Worm (Caenorhabditis elegans) whole organism, L3 larva: ENCODE results near the gene scl-14.
A peak's percentile ranks its signal among the peaks of the same experiment; 100 is the strongest.

Source experiments
- R02D3.7 ChIP-seq: fragments of 150-350 bp; optimal IDR thresholded peaks from 2 replicates; lab custom pipeline; 2014; ENCODE audit warnings: missing biosample characterization, missing genetic modification characterization
- ZK546.5 ChIP-seq: sonication (generic microtip); optimal IDR thresholded peaks from 2 replicates; lab custom pipeline; 2017; ENCODE audit warnings: missing biosample characterization, missing genetic modification characterization
- aly-2 ChIP-seq: fragments of 150-350 bp; optimal IDR thresholded peaks from 2 replicates; lab custom pipeline; 2014; ENCODE audit warnings: missing biosample characterization, missing genetic modification characterization
- ceh-16 ChIP-seq: sonication (generic microtip); optimal IDR thresholded peaks from 2 replicates; lab custom pipeline; 2017; ENCODE audit warnings: missing biosample characterization, missing genetic modification characterization
- ceh-9 ChIP-seq: sonication (generic microtip); optimal IDR thresholded peaks from 2 replicates; lab custom pipeline; 2018; ENCODE audit warnings: missing biosample characterization, missing genetic modification characterization
- daf-12 ChIP-seq: fragments of 150-350 bp; optimal IDR thresholded peaks from 2 replicates; lab custom pipeline; 2014; ENCODE audit warnings: missing biosample characterization, missing genetic modification reagents, missing genetic modification characterization
- egl-27 ChIP-seq: sonication (generic microtip); optimal IDR thresholded peaks from 4 replicates; lab custom pipeline; 2017; ENCODE audit warnings: missing biosample characterization, missing genetic modification reagents, missing genetic modification characterization
- egl-5 ChIP-seq: fragments of 150-350 bp; optimal IDR thresholded peaks from 2 replicates; lab custom pipeline; 2017; ENCODE audit warnings: missing biosample characterization, missing genetic modification reagents, missing genetic modification characterization, inconsistent platforms
- elt-1 ChIP-seq: fragments of 150-350 bp; optimal IDR thresholded peaks from 2 replicates; lab custom pipeline; 2014; ENCODE audit warnings: missing biosample characterization, missing genetic modification characterization
- elt-3 ChIP-seq, 3 experiments: fragments of 150-350 bp in 1 of 3; sonication (generic microtip) in 2 of 3; optimal IDR thresholded peaks; 2 replicates in 2 of 3; 4 replicates in 1 of 3; lab custom pipeline; 2014 to 2017; ENCODE audit warnings: missing biosample characterization in 3 of 3, missing genetic modification characterization in 3 of 3
- eor-1 ChIP-seq, 2 experiments: fragments of 150-350 bp; optimal IDR thresholded peaks; 2 replicates each; lab custom pipeline; 2014 to 2018; ENCODE audit warnings: missing biosample characterization in 2 of 2, missing genetic modification characterization in 2 of 2
- fkh-10 ChIP-seq: sonication (generic microtip); optimal IDR thresholded peaks from 2 replicates; lab custom pipeline; 2017; ENCODE audit warnings: missing biosample characterization, missing genetic modification reagents, missing genetic modification characterization
- fkh-2 ChIP-seq: fragments of 150-350 bp; optimal IDR thresholded peaks from 2 replicates; lab custom pipeline; 2014; ENCODE audit warnings: missing biosample characterization, missing genetic modification reagents, missing genetic modification characterization
- fos-1 ChIP-seq: fragments of 150-350 bp; optimal IDR thresholded peaks from 2 replicates; lab custom pipeline; 2014; ENCODE audit warnings: missing biosample characterization, missing genetic modification characterization
- jun-1 ChIP-seq: fragments of 150-350 bp; optimal IDR thresholded peaks from 2 replicates; lab custom pipeline; 2014; ENCODE audit warnings: missing biosample characterization, missing genetic modification reagents, missing genetic modification characterization
- lin-15B ChIP-seq: fragments of 150-350 bp; optimal IDR thresholded peaks from 2 replicates; lab custom pipeline; 2014; ENCODE audit warnings: missing biosample characterization, missing genetic modification characterization
- lin-39 ChIP-seq: fragments of 150-350 bp; optimal IDR thresholded peaks from 2 replicates; lab custom pipeline; 2018; ENCODE audit warnings: missing biosample characterization, missing genetic modification reagents, missing genetic modification characterization
- lsy-12 ChIP-seq: sonication (generic microtip); optimal IDR thresholded peaks from 2 replicates; lab custom pipeline; 2016; ENCODE audit warnings: mild to moderate bottlenecking, missing genetic modification characterization, missing compliant biosample characterization
- mdl-1 ChIP-seq: fragments of 150-350 bp; optimal IDR thresholded peaks from 2 replicates; lab custom pipeline; 2014; ENCODE audit warnings: missing biosample characterization, missing genetic modification characterization
- mml-1 ChIP-seq: fragments of 150-350 bp; sonication (generic microtip); optimal IDR thresholded peaks from 3 replicates; lab custom pipeline; 2014; ENCODE audit warnings: missing biosample characterization, missing genetic modification characterization
- nfya-1 ChIP-seq: sonication (generic microtip); optimal IDR thresholded peaks from 2 replicates; lab custom pipeline; 2017; ENCODE audit warnings: missing genetic modification characterization, mild to moderate bottlenecking, missing compliant biosample characterization, antibody characterized with exemption, moderate library complexity; ENCODE audit not compliant: insufficient read depth
- nhr-11 ChIP-seq: fragments of 150-350 bp; optimal IDR thresholded peaks from 2 replicates; lab custom pipeline; 2014; ENCODE audit warnings: missing biosample characterization, missing genetic modification characterization
- nhr-12 ChIP-seq: fragments of 150-350 bp; optimal IDR thresholded peaks from 2 replicates; lab custom pipeline; 2014; ENCODE audit warnings: missing biosample characterization, missing genetic modification characterization
- nhr-237 ChIP-seq: fragments of 150-350 bp; optimal IDR thresholded peaks from 2 replicates; lab custom pipeline; 2014; ENCODE audit warnings: missing biosample characterization, missing genetic modification characterization
- nhr-25 ChIP-seq: sonication (generic microtip); optimal IDR thresholded peaks from 2 replicates; lab custom pipeline; 2017; ENCODE audit warnings: missing biosample characterization, missing genetic modification characterization
- nhr-76 ChIP-seq: fragments of 150-350 bp; sonication (generic microtip); optimal IDR thresholded peaks from 5 replicates; lab custom pipeline; 2014; ENCODE audit warnings: missing biosample characterization, missing genetic modification characterization
- nhr-77 ChIP-seq: fragments of 150-350 bp; optimal IDR thresholded peaks from 2 replicates; lab custom pipeline; 2014; ENCODE audit warnings: missing biosample characterization, missing genetic modification characterization
- pha-4 ChIP-seq: fragments of 150-350 bp; optimal IDR thresholded peaks from 2 replicates; lab custom pipeline; 2014; ENCODE audit warnings: missing biosample characterization, missing genetic modification reagents, missing genetic modification characterization
- pqm-1 ChIP-seq: fragments of 150-350 bp; optimal IDR thresholded peaks from 2 replicates; lab custom pipeline; 2017; ENCODE audit warnings: missing biosample characterization, missing genetic modification characterization, inconsistent platforms
- sea-2 ChIP-seq: fragments of 150-350 bp; sonication (generic microtip); optimal IDR thresholded peaks from 4 replicates; lab custom pipeline; 2014; ENCODE audit warnings: missing biosample characterization, missing genetic modification reagents, missing genetic modification characterization
- snpc-4 ChIP-seq: fragments of 150-350 bp; optimal IDR thresholded peaks from 2 replicates; lab custom pipeline; 2014; ENCODE audit warnings: missing biosample characterization, missing genetic modification characterization
- ztf-4 ChIP-seq: fragments of 150-350 bp; optimal IDR thresholded peaks from 2 replicates; lab custom pipeline; 2014; ENCODE audit warnings: missing biosample characterization, missing genetic modification characterization

Gene scl-14

DNA sequence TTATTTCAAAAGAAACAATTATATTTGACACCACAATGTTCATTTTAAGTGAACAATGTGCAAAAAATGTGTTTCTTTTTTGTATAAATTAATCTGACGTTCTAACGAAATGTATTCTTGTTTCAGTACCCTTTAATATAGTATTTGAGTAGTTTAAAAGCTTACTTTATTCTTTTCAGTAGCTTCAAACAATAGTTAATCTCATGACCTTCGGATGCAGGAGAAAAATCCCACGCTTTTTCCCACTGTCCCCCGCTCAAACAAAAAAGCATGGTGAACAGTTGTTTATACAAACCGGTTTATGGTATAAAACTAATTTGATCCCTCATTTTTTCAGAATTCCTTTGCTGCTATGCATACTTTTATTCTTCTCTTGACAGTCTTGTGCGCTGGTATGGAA lies at the start of gene scl-14:
TSS of gene scl-14 (plus strand) at position 301 of the 400 bp plus-strand sequence.
- TF ChIP-seq lsy-12 (tag; lab: Kevin White, UChicago), result no peak
- no peak for TF ChIP-seq pha-4 (tag; lab: Kevin White, UChicago)
- TF ChIP-seq lin-15B (tag; lab: Kevin White, UChicago), result no peak

- no peak for TF ChIP-seq snpc-4
- TF ChIP-seq ztf-4 (tag; lab: Kevin White, UChicago), result no peak
- TF ChIP-seq, all 47 proteins: peak for 0
Observed at ce11 chrIV:13116679-13117078, 48.6 kb upstream of the scl-14 start.

ce11 chrIV:13118794-13119193 lies 46.5 kb upstream of the scl-14 start, which contains the start of gene unc-30:
TSS of gene unc-30 (plus strand) at chrIV:13118977.
- TF ChIP-seq nfya-1 (tag; lab: Kevin White, UChicago), result peak; percentile 58
- TF ChIP-seq fos-1, result no peak
- peak; percentile 34 for TF ChIP-seq lin-39 (tag; lab: Kevin White, UChicago)

DNA sequence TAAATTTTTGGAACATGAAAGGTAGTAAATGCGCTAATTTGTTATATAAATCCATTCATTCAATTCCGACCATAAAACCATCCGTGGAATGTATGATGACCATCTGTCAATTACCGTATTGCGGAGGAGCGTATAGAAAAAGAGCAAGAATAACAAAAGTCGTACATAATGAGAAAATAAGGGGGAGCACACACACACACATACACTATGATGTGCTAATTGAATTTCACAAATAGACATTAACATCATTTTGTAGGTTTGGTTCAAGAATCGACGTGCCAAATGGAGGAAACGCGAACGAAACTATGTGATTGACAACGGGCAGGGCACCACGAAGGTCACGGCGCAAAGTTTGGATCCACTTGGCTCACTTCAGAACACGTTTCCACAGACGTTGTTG lies 43.9 kb upstream of the scl-14 start:
- TF ChIP-seq R02D3.7 (tag; lab: Kevin White, UChicago) (no peak), elt-3 (tag; optimal IDR thresholded peaks at IDR 0.05; lab: Kevin White, UChicago) (no peak), lin-39 (tag; lab: Kevin White, UChicago) (no peak), elt-1 (tag; lab: Kevin White, UChicago) (no peak), nhr-12 (tag; lab: Kevin White, UChicago) (no peak), lin-15B (tag; lab: Kevin White, UChicago) (no peak)

DNA sequence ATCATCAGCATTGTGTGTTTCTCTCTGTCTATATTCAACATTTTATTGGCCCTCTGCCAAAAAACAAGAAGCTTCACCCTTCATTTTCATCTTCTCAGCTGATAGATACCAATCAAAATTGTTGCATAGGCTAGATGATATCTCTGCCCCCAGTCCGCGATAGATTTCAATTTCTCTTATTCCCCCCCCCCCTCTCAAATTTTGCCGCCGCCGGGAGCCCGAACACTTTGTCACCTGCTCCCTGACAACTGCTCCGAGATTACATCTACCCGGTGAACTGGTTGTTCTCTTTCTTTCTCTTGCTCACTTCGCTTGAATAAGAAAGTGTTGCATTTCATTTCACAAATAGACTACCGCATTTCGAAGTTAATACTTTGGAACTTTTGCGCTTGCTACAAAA lies 39.3 kb upstream of the scl-14 start:
- TF ChIP-seq eor-1 (tag; optimal IDR thresholded peaks at IDR 0.05; lab: Kevin White, UChicago) (no peak), fkh-2 (tag; lab: Kevin White, UChicago) (no peak), fkh-10 (GFP tag; lab: Kevin White, UChicago) (no peak), nhr-237 (tag; lab: Kevin White, UChicago) (no peak), mml-1 (no peak), nhr-25 (tag; lab: Kevin White, UChicago) (no peak), snpc-4 (no peak), nhr-77 (tag; lab: Kevin White, UChicago) (no peak), mdl-1 (tag; lab: Kevin White, UChicago) (no peak), jun-1 (tag; lab: Kevin White, UChicago) (no peak), nhr-11 (tag; lab: Kevin White, UChicago) (no peak), fos-1 (no peak), egl-27 (tag; lab: Kevin White, UChicago) (no peak), elt-1 (tag; lab: Kevin White, UChicago) (no peak)
- TF ChIP-seq, all 47 proteins: peak for 0

DNA sequence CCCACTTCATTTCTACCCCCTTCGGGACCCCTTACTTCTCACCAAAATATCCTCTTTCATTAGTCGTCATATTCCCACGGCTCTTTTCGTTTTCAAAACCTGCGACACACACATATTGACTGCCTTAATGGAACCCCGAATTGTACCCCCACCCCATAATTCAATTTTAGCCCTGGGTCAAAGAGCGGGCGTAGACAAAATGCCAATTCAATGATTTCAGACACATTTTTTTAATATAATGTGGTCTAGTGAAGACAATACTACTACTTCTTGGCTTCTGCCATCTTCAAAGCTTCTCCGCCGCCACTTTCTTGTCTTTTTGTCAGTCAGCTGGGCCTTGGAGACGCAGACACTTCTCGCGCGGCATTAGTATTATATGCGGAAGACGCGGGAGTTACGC lies 37.6 kb upstream of the scl-14 start:
- TF ChIP-seq daf-12 (no peak), sea-2 (GFP tag; lab: Kevin White, UChicago) (no peak), ceh-16 (tag; lab: Kevin White, UChicago) (no peak), egl-5 (no peak), nhr-76 (tag; lab: Kevin White, UChicago) (no peak), ZK546.5 (tag; lab: Kevin White, UChicago) (no peak), mdl-1 (tag; lab: Kevin White, UChicago) (no peak), lsy-12 (tag; lab: Kevin White, UChicago) (no peak), elt-3 (tag; optimal IDR thresholded peaks at IDR 0.05; lab: Kevin White, UChicago) (no peak), fkh-10 (GFP tag; lab: Kevin White, UChicago) (no peak), nhr-77 (tag; lab: Kevin White, UChicago) (no peak), fos-1 (no peak), nhr-25 (tag; lab: Kevin White, UChicago) (no peak), pqm-1 (tag; lab: Kevin White, UChicago) (no peak), fkh-2 (tag; lab: Kevin White, UChicago) (no peak), ceh-9 (tag; lab: Kevin White, UChicago) (no peak), aly-2 (tag; lab: Kevin White, UChicago) (no peak)
- TF ChIP-seq, all 47 proteins: peak for 0
